Worm (Caenorhabditis elegans) whole organism, L4 larva: Measurements from ENCODE around the gene irld-36.

Experiments
- F44E2.7 ChIP-seq: fragments of 200-800 bp; sonication (Bioruptor generic); IDR thresholded peaks from 2 replicates; pipeline ENCODE4 v2.1.2; 2022; ENCODE audit warnings: missing genetic modification characterization, missing compliant biosample characterization
- T26A8.4 ChIP-seq: fragments of 200-800 bp; sonication (Bioruptor generic); IDR thresholded peaks from 2 replicates; pipeline ENCODE4 v1.3.6; 2022; ENCODE audit warnings: missing genetic modification characterization, missing compliant biosample characterization
- Y48G9A.11 ChIP-seq: fragments of 200-800 bp; sonication (Bioruptor generic); IDR thresholded peaks from 2 replicates; pipeline ENCODE4 v1.3.6; 2022; ENCODE audit warnings: missing genetic modification reagents, missing genetic modification characterization, missing compliant biosample characterization
- Y5F2A.4 ChIP-seq: fragments of 200-800 bp; sonication (Bioruptor generic); optimal IDR thresholded peaks from 2 replicates; lab custom pipeline; 2018; ENCODE audit warnings: mild to moderate bottlenecking, missing genetic modification characterization, missing compliant biosample characterization
- ZK546.5 ChIP-seq, 2 experiments: sonication (generic microtip); optimal IDR thresholded peaks; 2 replicates each; lab custom pipeline; 2017; ENCODE audit warnings: missing biosample characterization in 2 of 2, missing genetic modification characterization in 2 of 2
- aha-1 ChIP-seq: fragments of 150-350 bp; peaks from one replicate; lab custom pipeline; 2014; ENCODE audit warnings: missing biosample characterization, missing genetic modification characterization
- arid-1 ChIP-seq: fragments of 200-800 bp; sonication (Bioruptor generic); conservative IDR thresholded peaks from 2 replicates; pipeline ENCODE4 v1.3.6; 2022; ENCODE audit warnings: missing genetic modification reagents, missing genetic modification characterization, missing compliant biosample characterization
- attf-4 ChIP-seq: sonication (generic microtip); optimal IDR thresholded peaks from 3 replicates; lab custom pipeline; 2017; ENCODE audit warnings: missing biosample characterization, missing genetic modification characterization
- ceh-20 ChIP-seq: fragments of 200-800 bp; sonication (Bioruptor generic); IDR thresholded peaks from 2 replicates; pipeline ENCODE4 v1.3.6; 2022; ENCODE audit warnings: missing genetic modification reagents, missing genetic modification characterization, missing compliant biosample characterization
- ceh-32 ChIP-seq: sonication (generic microtip); optimal IDR thresholded peaks from 2 replicates; lab custom pipeline; 2016; ENCODE audit warnings: mild to moderate bottlenecking, missing genetic modification characterization, missing compliant biosample characterization; ENCODE audit not compliant: poor library complexity
- ceh-44 ChIP-seq: fragments of 200-800 bp; sonication (Bioruptor generic); IDR thresholded peaks from 2 replicates; pipeline ENCODE4 v1.3.6; 2022; ENCODE audit warnings: missing genetic modification reagents, missing genetic modification characterization, missing compliant biosample characterization
- ceh-62 ChIP-seq: sonication (generic microtip); optimal IDR thresholded peaks from 2 replicates; lab custom pipeline; 2017; ENCODE audit warnings: missing biosample characterization, missing genetic modification characterization
- ceh-82 ChIP-seq: sonication (generic microtip); optimal IDR thresholded peaks from 2 replicates; lab custom pipeline; 2017; ENCODE audit warnings: missing biosample characterization, missing genetic modification characterization
- daf-12 ChIP-seq: fragments of 150-350 bp; optimal IDR thresholded peaks from 2 replicates; lab custom pipeline; 2014; ENCODE audit warnings: missing biosample characterization, missing genetic modification reagents, missing genetic modification characterization
- dmd-8 ChIP-seq: fragments of 200-800 bp; sonication (Bioruptor generic); IDR thresholded peaks from 2 replicates; pipeline ENCODE4 v1.3.6; 2022; ENCODE audit warnings: missing genetic modification characterization, missing compliant biosample characterization
- dmd-9 ChIP-seq: fragments of 200-800 bp; sonication (Bioruptor generic); IDR thresholded peaks from 2 replicates; pipeline ENCODE4 v1.3.6; 2022; ENCODE audit warnings: missing genetic modification reagents, missing genetic modification characterization, missing compliant biosample characterization
- fos-1 ChIP-seq: fragments of 150-350 bp; optimal IDR thresholded peaks from 2 replicates; lab custom pipeline; 2014; ENCODE audit warnings: missing biosample characterization, missing genetic modification characterization
- gei-8 ChIP-seq: fragments of 200-800 bp; sonication (Bioruptor generic); optimal IDR thresholded peaks from 2 replicates; lab custom pipeline; 2018; ENCODE audit warnings: mild to moderate bottlenecking, missing genetic modification characterization, missing compliant biosample characterization
- hlh-30 ChIP-seq: sonication (generic microtip); optimal IDR thresholded peaks from 2 replicates; lab custom pipeline; 2017; ENCODE audit warnings: antibody characterized with exemption, mild to moderate bottlenecking, missing genetic modification characterization, missing compliant biosample characterization; ENCODE audit not compliant: insufficient read depth
- lin-13 ChIP-seq: fragments of 150-350 bp; optimal IDR thresholded peaks from 2 replicates; lab custom pipeline; 2014; ENCODE audit warnings: missing biosample characterization, missing genetic modification reagents, missing genetic modification characterization
- lin-15B ChIP-seq: fragments of 150-350 bp; sonication (generic microtip); optimal IDR thresholded peaks from 3 replicates; lab custom pipeline; 2014; ENCODE audit warnings: missing biosample characterization, missing genetic modification characterization
- lin-29 ChIP-seq: fragments of 200-800 bp; sonication (Bioruptor generic); IDR thresholded peaks from 2 replicates; pipeline ENCODE4 v1.3.6; 2022; ENCODE audit warnings: missing genetic modification reagents, missing genetic modification characterization, missing compliant biosample characterization
- madf-5 ChIP-seq, 2 experiments: fragments of 200-800 bp; sonication (Bioruptor generic); IDR thresholded peaks; 2 replicates each; pipeline ENCODE4 v1.3.6; 2022; ENCODE audit warnings: missing compliant biosample characterization in 2 of 2, missing genetic modification characterization in 2 of 2
- mdt-29 ChIP-seq: fragments of 200-800 bp; sonication (Bioruptor generic); IDR thresholded peaks from 2 replicates; pipeline ENCODE4 v1.3.6; 2022; ENCODE audit warnings: missing genetic modification reagents, missing genetic modification characterization, missing compliant biosample characterization
- mep-1 ChIP-seq: fragments of 150-350 bp; sonication (generic microtip); optimal IDR thresholded peaks from 3 replicates; lab custom pipeline; 2014; ENCODE audit warnings: missing biosample characterization, missing genetic modification characterization
- mes-2 ChIP-seq: sonication (generic microtip); optimal IDR thresholded peaks from 2 replicates; lab custom pipeline; 2016; ENCODE audit warnings: missing genotype, mild to moderate bottlenecking, missing genetic modification characterization, missing compliant biosample characterization; ENCODE audit not compliant: poor library complexity, severe bottlenecking
- mxl-2 ChIP-seq: fragments of 200-800 bp; sonication (Bioruptor generic); conservative IDR thresholded peaks from 2 replicates; pipeline ENCODE4 v1.3.6; 2022; ENCODE audit warnings: missing genetic modification reagents, missing genetic modification characterization, missing compliant biosample characterization
- mxl-3 ChIP-seq: fragments of 200-800 bp; sonication (Bioruptor generic); optimal IDR thresholded peaks from 2 replicates; lab custom pipeline; 2018; ENCODE audit warnings: mild to moderate bottlenecking, missing genetic modification characterization, missing compliant biosample characterization
- nhr-11 ChIP-seq: fragments of 150-350 bp; optimal IDR thresholded peaks from 2 replicates; lab custom pipeline; 2014; ENCODE audit warnings: missing biosample characterization, missing genetic modification characterization
- nhr-25 ChIP-seq: sonication (generic microtip); optimal IDR thresholded peaks from 2 replicates; lab custom pipeline; 2017; ENCODE audit warnings: missing genetic modification characterization, mild to moderate bottlenecking, missing compliant biosample characterization, antibody characterized with exemption, moderate library complexity, borderline replicate concordance; ENCODE audit not compliant: insufficient read depth
- nhr-28 ChIP-seq: fragments of 150-350 bp; optimal IDR thresholded peaks from 2 replicates; lab custom pipeline; 2014; ENCODE audit warnings: missing biosample characterization, missing genetic modification characterization
- nhr-41 ChIP-seq: fragments of 200-800 bp; sonication (Bioruptor generic); IDR thresholded peaks from 2 replicates; pipeline ENCODE4 v1.3.6; 2022; ENCODE audit warnings: missing genetic modification reagents, missing genetic modification characterization, missing compliant biosample characterization
- nhr-6 ChIP-seq: fragments of 150-350 bp; optimal IDR thresholded peaks from 2 replicates; lab custom pipeline; 2014; ENCODE audit warnings: missing biosample characterization, missing genetic modification characterization
- nhr-77 ChIP-seq: fragments of 150-350 bp; optimal IDR thresholded peaks from 2 replicates; lab custom pipeline; 2014; ENCODE audit warnings: missing biosample characterization, missing genetic modification characterization
- skn-1 ChIP-seq: fragments of 150-350 bp; optimal IDR thresholded peaks from 2 replicates; lab custom pipeline; 2014; ENCODE audit warnings: missing biosample characterization, missing genetic modification characterization
- snpc-1.2 ChIP-seq: fragments of 200-800 bp; sonication (Bioruptor generic); IDR thresholded peaks from 2 replicates; pipeline ENCODE4 v1.3.6; 2022; ENCODE audit warnings: missing genetic modification reagents, missing genetic modification characterization, missing compliant biosample characterization
- spr-3 ChIP-seq: fragments of 200-800 bp; sonication (Bioruptor generic); optimal IDR thresholded peaks from 2 replicates; lab custom pipeline; 2018; ENCODE audit warnings: mild to moderate bottlenecking, missing genetic modification characterization, missing compliant biosample characterization
- tra-1 ChIP-seq: fragments of 200-800 bp; sonication (Bioruptor generic); IDR thresholded peaks from 2 replicates; pipeline ENCODE4 v1.3.6; 2022; ENCODE audit warnings: missing genetic modification reagents, missing genetic modification characterization, missing compliant biosample characterization
- vab-7 ChIP-seq: fragments of 200-800 bp; sonication (Bioruptor generic); IDR thresholded peaks from 2 replicates; pipeline ENCODE4 v1.3.6; 2022; ENCODE audit warnings: missing genetic modification reagents, missing genetic modification characterization, missing compliant biosample characterization
- zag-1 ChIP-seq: fragments of 150-350 bp; optimal IDR thresholded peaks from 2 replicates; lab custom pipeline; 2014; ENCODE audit warnings: missing biosample characterization, missing genetic modification characterization
- zfp-3 ChIP-seq: fragments of 200-800 bp; sonication (Bioruptor generic); conservative IDR thresholded peaks from 2 replicates; pipeline ENCODE4 v1.3.6; 2022; ENCODE audit warnings: missing genetic modification reagents, missing genetic modification characterization, missing compliant biosample characterization

irld-36 gene

DNA sequence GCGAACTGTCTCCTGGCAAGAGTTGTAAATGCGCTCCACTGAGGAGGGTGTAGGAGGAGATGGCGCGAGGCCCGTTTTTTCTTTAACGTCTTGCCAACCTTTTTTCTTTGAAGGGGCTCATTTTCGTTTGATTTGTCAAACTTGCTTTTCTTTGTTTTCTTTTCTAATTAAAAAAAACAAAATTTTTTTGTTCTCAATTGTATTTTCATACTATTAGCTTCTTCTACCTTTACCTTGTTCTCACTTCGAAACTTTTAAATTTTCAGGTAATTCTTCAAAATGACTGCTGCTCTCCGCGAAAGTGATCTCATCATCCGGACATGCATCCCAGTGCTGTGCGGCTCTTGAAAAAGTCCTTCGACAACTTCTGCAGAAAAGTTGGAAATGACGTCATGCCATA lies 30.8 kb downstream of the irld-36 start, which contains the start of gene fbxa-184:
Gene fbxa-184, plus strand, starts transcription at position 301 of the 400 bp plus-strand sequence.
- TF ChIP-seq aha-1 (tag; lab: Kevin White, UChicago), result peak; percentile 28
- TF ChIP-seq mxl-2, result no peak
- no peak for TF ChIP-seq tra-1
- no peak for TF ChIP-seq mdt-29
- TF ChIP-seq T26A8.4 (GFP tag; lab: Robert Waterston, UW), result no peak
- no peak for TF ChIP-seq spr-3 (GFP tag; lab: Kevin White, UChicago)
- TF ChIP-seq nhr-28, result no peak
- TF ChIP-seq madf-5 (GFP tag; IDR thresholded peaks at IDR 0.05; lab: Robert Waterston, UW), result no peak

DNA sequence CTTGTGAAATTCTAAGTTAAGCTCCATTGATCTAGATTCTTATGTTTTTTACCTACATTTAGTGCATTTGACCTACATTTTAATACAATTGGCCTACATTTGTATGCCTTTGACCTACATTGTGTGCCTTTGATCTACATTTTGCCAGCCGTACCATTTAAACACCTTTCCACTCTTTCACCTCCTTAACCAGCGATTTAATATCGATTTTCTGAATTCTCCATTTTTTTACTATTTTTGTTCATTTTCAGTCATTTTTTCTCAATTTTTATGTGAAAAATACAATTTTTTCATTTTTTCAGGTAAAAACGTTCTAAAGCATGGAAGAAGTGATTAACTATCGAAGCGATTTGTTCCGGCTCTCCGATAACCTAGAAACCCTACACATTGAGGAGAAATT lies 33.8 kb downstream of the irld-36 start, which contains the start of gene btb-7:
Gene btb-7, plus strand, starts transcription at position 301 of the 400 bp plus-strand sequence.
- TF ChIP-seq mes-2 (tag; lab: Kevin White, UChicago) (no peak), lin-29 (GFP tag; lab: Robert Waterston, UW) (no peak), F44E2.7 (GFP tag; lab: Robert Waterston, UW) (no peak), nhr-41 (GFP tag; lab: Robert Waterston, UW) (no peak), hlh-30 (no peak), snpc-1.2 (GFP tag; lab: Robert Waterston, UW) (no peak), lin-13 (GFP tag; lab: Kevin White, UChicago) (no peak), lin-15B (tag; lab: Kevin White, UChicago) (no peak), ceh-20 (GFP tag; lab: Robert Waterston, UW) (no peak), Y48G9A.11 (GFP tag; lab: Robert Waterston, UW) (no peak), mxl-3 (no peak), vab-7 (GFP tag; lab: Robert Waterston, UW) (no peak), nhr-77 (tag; lab: Kevin White, UChicago) (no peak), nhr-11 (tag; lab: Kevin White, UChicago) (no peak), T26A8.4 (GFP tag; lab: Robert Waterston, UW) (no peak), ceh-82 (tag; lab: Kevin White, UChicago) (no peak), aha-1 (tag; lab: Kevin White, UChicago) (no peak), ZK546.5 (tag; optimal IDR thresholded peaks at IDR 0.05; lab: Kevin White, UChicago) (no peak)

DNA sequence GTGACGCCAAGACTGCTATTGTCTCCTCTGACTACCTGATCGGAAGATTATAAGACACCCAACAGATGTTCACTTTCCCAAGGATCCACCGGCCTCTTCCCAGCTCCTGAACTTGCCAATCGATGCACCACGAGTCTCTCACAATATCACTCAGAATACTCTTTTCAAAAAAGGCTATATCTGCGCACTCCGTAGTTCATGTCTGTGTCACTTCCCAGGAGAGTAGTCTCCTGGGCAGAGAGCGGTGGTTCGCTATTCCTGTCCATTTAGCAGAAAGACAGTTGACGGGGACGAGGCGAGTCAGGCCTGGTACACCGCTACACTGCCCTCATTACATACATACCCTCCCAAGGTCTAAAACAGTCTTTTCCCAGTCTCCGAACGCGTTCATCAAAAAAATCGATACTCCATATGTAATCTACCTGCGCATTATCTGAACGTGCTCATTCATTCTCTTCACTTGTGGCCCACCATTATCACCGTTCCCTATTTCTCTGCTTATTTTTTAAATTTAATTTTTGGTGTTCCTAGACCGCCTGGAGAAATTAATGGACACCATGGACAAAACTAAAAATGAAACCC lies 35.7 kb downstream of the irld-36 start, which contains the start of gene btb-6:
Gene btb-6, plus strand, starts transcription at position 532 of the 582 bp plus-strand sequence.
- TF ChIP-seq daf-12 (tag; lab: Kevin White, UChicago), result no peak
- no peak for TF ChIP-seq dmd-9 (GFP tag; lab: Robert Waterston, UW)
- no peak for TF ChIP-seq ceh-32 (tag; lab: Kevin White, UChicago)
- no peak for TF ChIP-seq skn-1 (tag; lab: Kevin White, UChicago)
- TF ChIP-seq nhr-41 (GFP tag; lab: Robert Waterston, UW), result no peak
- no peak for TF ChIP-seq lin-15B (tag; lab: Kevin White, UChicago)
- TF ChIP-seq nhr-6 (tag; lab: Kevin White, UChicago), result no peak
- no peak for TF ChIP-seq ceh-62 (tag; lab: Kevin White, UChicago)

DNA sequence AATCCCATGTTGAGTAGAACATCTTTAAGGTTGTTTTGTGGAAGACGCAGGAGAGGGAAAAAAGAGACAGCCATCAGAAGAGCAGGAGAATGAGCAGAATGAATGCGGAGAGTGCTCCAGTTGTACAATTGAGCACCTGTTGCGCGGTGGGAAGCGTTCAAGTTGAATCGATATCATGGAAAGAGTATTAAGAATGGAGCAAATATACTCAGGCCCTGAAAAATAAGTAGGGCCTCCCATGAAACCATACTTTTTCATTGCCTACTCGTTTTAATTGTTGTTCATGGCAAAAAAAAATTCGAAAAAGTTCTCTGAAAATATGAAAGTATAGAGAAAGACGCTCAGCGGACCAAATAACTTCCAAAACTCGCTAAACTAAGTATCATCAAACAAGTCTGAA lies 40.0 kb downstream of the irld-36 start, which contains the start of gene fbxb-48:
Gene fbxb-48, minus strand, starts transcription at position 101 of the 400 bp plus-strand sequence.
- TF ChIP-seq dmd-8 (GFP tag; lab: Robert Waterston, UW) (no peak), snpc-1.2 (GFP tag; lab: Robert Waterston, UW) (no peak), gei-8 (GFP tag; lab: Kevin White, UChicago) (no peak), lin-13 (GFP tag; lab: Kevin White, UChicago) (no peak), ceh-20 (GFP tag; lab: Robert Waterston, UW) (no peak), dmd-9 (GFP tag; lab: Robert Waterston, UW) (no peak), mxl-3 (no peak), nhr-25 (tag; lab: Kevin White, UChicago) (no peak), nhr-6 (tag; lab: Kevin White, UChicago) (no peak), arid-1 (GFP tag; lab: Robert Waterston, UW) (no peak), Y5F2A.4 (GFP tag; lab: Kevin White, UChicago) (no peak), fos-1 (tag; lab: Kevin White, UChicago) (no peak), ceh-44 (GFP tag; lab: Robert Waterston, UW) (no peak), attf-4 (no peak), zfp-3 (GFP tag; lab: Robert Waterston, UW) (no peak), mep-1 (tag; lab: Kevin White, UChicago) (no peak), zag-1 (tag; lab: Kevin White, UChicago) (no peak)
- TF ChIP-seq, all 104 proteins: peak for 0
